Worm (Caenorhabditis elegans) whole organism, midembryonic: Measurements from ENCODE around the gene CD4.8.

Source experiments
- cog-1 ChIP-seq: sonication (generic microtip); optimal IDR thresholded peaks from 2 replicates; lab custom pipeline; 2016; ENCODE audit warnings: missing genetic modification characterization, missing compliant biosample characterization
- flt-1 ChIP-seq: fragments of 200-800 bp; sonication (Bioruptor generic); IDR thresholded peaks from 2 replicates; pipeline ENCODE4 v1.3.6; 2022; ENCODE audit warnings: missing genetic modification characterization, missing compliant biosample characterization
- med-1 ChIP-seq: sonication (generic microtip); optimal IDR thresholded peaks from 2 replicates; lab custom pipeline; 2017; ENCODE audit warnings: missing genetic modification characterization, mild to moderate bottlenecking, missing compliant biosample characterization, antibody characterized with exemption, missing genetic modification reagents; ENCODE audit not compliant: insufficient read depth
- ref-1 ChIP-seq: fragments of 200-800 bp; sonication (Bioruptor generic); conservative IDR thresholded peaks from 2 replicates; pipeline ENCODE4 v1.3.6; 2022; ENCODE audit warnings: missing genetic modification reagents, missing genetic modification characterization, missing compliant biosample characterization
- ztf-23 ChIP-seq: fragments of 200-800 bp; sonication (Bioruptor generic); IDR thresholded peaks from 2 replicates; pipeline ENCODE4 v1.3.6; 2022; ENCODE audit warnings: missing genetic modification reagents, missing genetic modification characterization, missing compliant biosample characterization

DNA sequence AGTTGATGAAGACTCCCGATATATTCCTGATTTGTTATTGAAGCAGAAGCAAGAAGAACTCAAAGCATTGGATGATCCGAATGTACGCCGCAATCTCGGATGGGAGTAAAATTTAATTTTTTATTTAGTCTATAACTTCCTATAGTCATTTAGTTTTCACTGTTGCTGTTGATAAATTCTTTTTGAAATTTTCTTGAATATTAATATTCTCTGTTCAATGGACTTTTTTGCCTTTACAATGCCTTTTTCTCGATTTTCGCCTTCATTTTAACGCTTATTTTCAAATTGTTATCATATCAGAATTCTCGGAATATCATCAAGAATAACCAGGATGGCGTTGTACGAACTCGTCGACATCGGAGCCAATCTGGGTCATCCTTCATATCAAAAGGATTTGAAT, 6.8 kb downstream of the CD4.8 start, which contains the start of gene crn-2:
- TF ChIP-seq ztf-23 (GFP tag; lab: Robert Waterston, UW) (no peak), flt-1 (GFP tag; lab: Robert Waterston, UW) (no peak), ref-1 (GFP tag; lab: Robert Waterston, UW) (no peak), cog-1 (no peak), med-1 (no peak)
